Worm (Caenorhabditis elegans) whole organism, L2 larva: ENCODE results near the gene C06G1.1.

Experiments used
- ZK546.5 ChIP-seq: sonication (generic microtip); optimal IDR thresholded peaks from 2 replicates; lab custom pipeline; 2017; ENCODE audit warnings: missing biosample characterization, missing genetic modification characterization
- aly-2 ChIP-seq: fragments of 150-350 bp; optimal IDR thresholded peaks from 2 replicates; lab custom pipeline; 2014; ENCODE audit warnings: missing biosample characterization, missing genetic modification characterization
- ama-1 ChIP-seq: fragments of 150-350 bp; optimal IDR thresholded peaks from 2 replicates; lab custom pipeline; 2018; ENCODE audit warnings: inconsistent platforms
- elt-1 ChIP-seq: fragments of 150-350 bp; optimal IDR thresholded peaks from 2 replicates; lab custom pipeline; 2014; ENCODE audit warnings: missing biosample characterization, missing genetic modification characterization
- elt-3 ChIP-seq: sonication (generic microtip); optimal IDR thresholded peaks from 2 replicates; lab custom pipeline; 2017; ENCODE audit warnings: missing biosample characterization, missing genetic modification characterization
- fos-1 ChIP-seq: fragments of 150-350 bp; optimal IDR thresholded peaks from 2 replicates; lab custom pipeline; 2014; ENCODE audit warnings: missing biosample characterization, missing genetic modification characterization
- mdl-1 ChIP-seq, 2 experiments: fragments of 150-350 bp in 1 of 2; sonication (generic microtip) in 1 of 2; optimal IDR thresholded peaks; 2 replicates each; lab custom pipeline; 2017; ENCODE audit warnings: missing biosample characterization in 2 of 2, missing genetic modification characterization in 2 of 2
- nhr-237 ChIP-seq: fragments of 150-350 bp; optimal IDR thresholded peaks from 2 replicates; lab custom pipeline; 2014; ENCODE audit warnings: missing biosample characterization, missing genetic modification characterization
- snpc-4 ChIP-seq: fragments of 150-350 bp; optimal IDR thresholded peaks from 2 replicates; lab custom pipeline; 2014; ENCODE audit warnings: missing biosample characterization, missing genetic modification characterization
- unc-39 ChIP-seq: fragments of 150-350 bp; optimal IDR thresholded peaks from 2 replicates; lab custom pipeline; 2014; ENCODE audit warnings: missing biosample characterization, missing genetic modification characterization
- unc-62 ChIP-seq: fragments of 150-350 bp; optimal IDR thresholded peaks from 2 replicates; lab custom pipeline; 2014; ENCODE audit warnings: missing biosample characterization, missing genetic modification reagents, missing genetic modification characterization
- ztf-4 ChIP-seq: fragments of 150-350 bp; optimal IDR thresholded peaks from 2 replicates; lab custom pipeline; 2014; ENCODE audit warnings: missing biosample characterization, missing genetic modification characterization

- no peak for TF ChIP-seq aly-2 (tag; lab: Kevin White, UChicago)
- TF ChIP-seq ZK546.5 (tag; lab: Kevin White, UChicago), result no peak
- no peak for TF ChIP-seq unc-62 (GFP tag; lab: Kevin White, UChicago)
- TF ChIP-seq ama-1, result no peak
- no peak for TF ChIP-seq unc-39 (tag; lab: Kevin White, UChicago)
- no peak for TF ChIP-seq fos-1 (tag; lab: Kevin White, UChicago)
- TF ChIP-seq mdl-1 (tag; optimal IDR thresholded peaks at IDR 0.05; lab: Kevin White, UChicago), result no peak
- no peak for TF ChIP-seq nhr-237 (tag; lab: Kevin White, UChicago)
- no peak for TF ChIP-seq elt-3 (tag; lab: Kevin White, UChicago)
- no peak for TF ChIP-seq snpc-4 (tag; lab: Kevin White, UChicago)
- TF ChIP-seq ztf-4, result no peak
- no peak for TF ChIP-seq elt-1 (tag; lab: Kevin White, UChicago)
These were observed 35.4 kb upstream of the C06G1.1 start for ce11 chrX:16597791-16598190.
